Fruit fly (Drosophila melanogaster) whole organism, embryonic: ENCODE data around the gene spz3.

Experiments
- Bdp1 ChIP-seq: fragments of 200-800 bp; sonication (Bioruptor generic); optimal IDR thresholded peaks from 3 replicates; lab custom pipeline; 2016; ENCODE audit warnings: missing biosample characterization, missing genetic modification characterization
- CG10366 ChIP-seq: fragments of 200-800 bp; sonication (Bioruptor generic); IDR thresholded peaks from 2 replicates; pipeline ENCODE4 v1.3.6; 2022; ENCODE audit warnings: missing biosample characterization, missing genetic modification characterization
- CG11247 ChIP-seq: fragments of 200-800 bp; sonication (Bioruptor generic); IDR thresholded peaks from 2 replicates; pipeline ENCODE4 v1.3.6; 2022; ENCODE audit warnings: missing biosample characterization, missing genetic modification characterization
- CG12942 ChIP-seq: fragments of 200-800 bp; sonication (Bioruptor generic); optimal IDR thresholded peaks from 3 replicates; lab custom pipeline; 2016; ENCODE audit warnings: missing biosample characterization, missing genetic modification characterization
- CG13296 ChIP-seq: fragments of 200-800 bp; sonication (Bioruptor generic); optimal IDR thresholded peaks from 3 replicates; lab custom pipeline; 2018; ENCODE audit warnings: missing biosample characterization, mild to moderate bottlenecking, missing genetic modification characterization
- CG13894 ChIP-seq: fragments of 200-800 bp; sonication (Bioruptor generic); optimal IDR thresholded peaks from 3 replicates; lab custom pipeline; 2018; ENCODE audit warnings: missing biosample characterization, mild to moderate bottlenecking, missing genetic modification characterization, moderate library complexity
- CG15073 ChIP-seq: fragments of 200-800 bp; sonication (Bioruptor generic); optimal IDR thresholded peaks from 2 replicates; lab custom pipeline; 2016; ENCODE audit warnings: missing biosample characterization, missing genetic modification characterization
- CG16779 ChIP-seq: fragments of 200-800 bp; sonication (Bioruptor generic); IDR thresholded peaks from 2 replicates; pipeline ENCODE4 v1.3.6; 2022; ENCODE audit warnings: missing biosample characterization, missing genetic modification characterization
- CG17385 ChIP-seq: fragments of 200-800 bp; sonication (Bioruptor generic); optimal IDR thresholded peaks from 3 replicates; lab custom pipeline; 2018; ENCODE audit warnings: missing biosample characterization, mild to moderate bottlenecking, missing genetic modification characterization
- CG1832 ChIP-seq: fragments of 200-800 bp; sonication (Bioruptor generic); optimal IDR thresholded peaks from 2 replicates; lab custom pipeline; 2017; ENCODE audit warnings: missing biosample characterization, mild to moderate bottlenecking, missing genetic modification characterization, inconsistent platforms
- CG2129 ChIP-seq: fragments of 200-800 bp; sonication (Bioruptor generic); IDR thresholded peaks from 2 replicates; pipeline ENCODE4 v1.3.6; 2022; ENCODE audit warnings: missing biosample characterization, missing genetic modification characterization; ENCODE audit not compliant: partially characterized antibody
- CG43689 ChIP-seq: fragments of 200-800 bp; sonication (Bioruptor generic); IDR thresholded peaks from 2 replicates; pipeline ENCODE4 v1.3.6; 2022; ENCODE audit warnings: missing biosample characterization, missing genetic modification characterization
- CG4820 ChIP-seq: fragments of 200-800 bp; sonication (Bioruptor generic); optimal IDR thresholded peaks from 3 replicates; lab custom pipeline; 2016; ENCODE audit warnings: missing biosample characterization, missing genetic modification characterization
- CG7556 ChIP-seq: fragments of 200-800 bp; sonication (Bioruptor generic); optimal IDR thresholded peaks from 2 replicates; lab custom pipeline; 2017; ENCODE audit warnings: missing biosample characterization, mild to moderate bottlenecking, missing genetic modification characterization
- CG7786 ChIP-seq: fragments of 200-800 bp; sonication (Bioruptor generic); optimal IDR thresholded peaks from 2 replicates; lab custom pipeline; 2016; ENCODE audit warnings: missing biosample characterization, missing genetic modification characterization
- CHES-1-like ChIP-seq: fragments of 200-800 bp; sonication (Bioruptor generic); optimal IDR thresholded peaks from 2 replicates; lab custom pipeline; 2016; ENCODE audit warnings: missing biosample characterization, missing genetic modification characterization
- D19B ChIP-seq: fragments of 200-800 bp; sonication (Bioruptor generic); optimal IDR thresholded peaks from 2 replicates; lab custom pipeline; 2017; ENCODE audit warnings: missing biosample characterization, mild to moderate bottlenecking, missing genetic modification characterization
- Dp ChIP-seq: fragments of 200-800 bp; sonication (Bioruptor generic); optimal IDR thresholded peaks from 2 replicates; lab custom pipeline; 2018; ENCODE audit warnings: missing biosample characterization, mild to moderate bottlenecking, missing genetic modification characterization, moderate library complexity
- GATAe ChIP-seq: fragments of 200-800 bp; sonication (Bioruptor generic); conservative IDR thresholded peaks from 2 replicates; pipeline ENCODE4 v1.3.6; 2022; ENCODE audit warnings: missing biosample characterization, missing genetic modification characterization
- Gug ChIP-seq: fragments of 200-800 bp; sonication (Bioruptor generic); IDR thresholded peaks from 4 replicates; pipeline ENCODE4 v1.3.6; 2022; ENCODE audit warnings: missing biosample characterization, missing genetic modification characterization
- HLH3B ChIP-seq: fragments of 200-800 bp; sonication (Bioruptor generic); IDR thresholded peaks from 2 replicates; pipeline ENCODE4 v1.3.6; 2022; ENCODE audit warnings: missing biosample characterization, missing genetic modification characterization
- HLHmδ ChIP-seq: fragments of 200-800 bp; sonication (Bioruptor generic); optimal IDR thresholded peaks from 2 replicates; lab custom pipeline; 2018; ENCODE audit warnings: missing biosample characterization, mild to moderate bottlenecking, missing genetic modification characterization, moderate library complexity
- HmgD ChIP-seq: fragments of 200-800 bp; sonication (Bioruptor generic); optimal IDR thresholded peaks from 3 replicates; lab custom pipeline; 2016; ENCODE audit warnings: missing biosample characterization, missing genetic modification characterization
- Hr3 ChIP-seq: fragments of 200-800 bp; sonication (Bioruptor generic); optimal IDR thresholded peaks from 3 replicates; lab custom pipeline; 2016; ENCODE audit warnings: missing biosample characterization, missing genetic modification characterization
- MTF-1 ChIP-seq: fragments of 200-800 bp; sonication (Bioruptor generic); optimal IDR thresholded peaks from 2 replicates; lab custom pipeline; 2018; ENCODE audit warnings: missing biosample characterization, mild to moderate bottlenecking, missing genetic modification characterization, borderline replicate concordance
- Mrtf ChIP-seq: fragments of 200-800 bp; sonication (Bioruptor generic); IDR thresholded peaks from 3 replicates; pipeline ENCODE4 v1.3.6; 2022; ENCODE audit warnings: missing biosample characterization, missing genetic modification characterization
- Nf-YB ChIP-seq: fragments of 200-800 bp; sonication (Bioruptor generic); optimal IDR thresholded peaks from 3 replicates; lab custom pipeline; 2019; ENCODE audit warnings: missing biosample characterization, mild to moderate bottlenecking, missing genetic modification characterization, moderate library complexity
- Oli ChIP-seq: fragments of 200-800 bp; sonication (Bioruptor generic); optimal IDR thresholded peaks from 2 replicates; lab custom pipeline; 2018; ENCODE audit warnings: missing biosample characterization, mild to moderate bottlenecking, missing genetic modification characterization, moderate library complexity
- Pdp1 ChIP-seq, 2 experiments: fragments of 200-800 bp; sonication (Bioruptor generic); optimal IDR thresholded peaks; 3 replicates each; lab custom pipeline; 2016; ENCODE audit warnings: missing biosample characterization in 2 of 2, missing genetic modification characterization in 2 of 2, mild to moderate bottlenecking in 1 of 2, moderate library complexity in 1 of 2
- Ptx1 ChIP-seq: fragments of 200-800 bp; sonication (Bioruptor generic); IDR thresholded peaks from 2 replicates; pipeline ENCODE4 v1.3.6; 2022; ENCODE audit warnings: missing biosample characterization, missing genetic modification characterization
- Six4 ChIP-seq: fragments of 200-800 bp; sonication (Bioruptor generic); optimal IDR thresholded peaks from 2 replicates; lab custom pipeline; 2016; ENCODE audit warnings: missing biosample characterization, missing genetic modification characterization
- Spps ChIP-seq: fragments of 200-800 bp; sonication (Bioruptor generic); optimal IDR thresholded peaks from 2 replicates; lab custom pipeline; 2018; ENCODE audit warnings: missing biosample characterization, mild to moderate bottlenecking, missing genetic modification characterization
- Ssrp ChIP-seq: fragments of 200-800 bp; sonication (Bioruptor generic); optimal IDR thresholded peaks from 2 replicates; lab custom pipeline; 2018; ENCODE audit warnings: missing biosample characterization, mild to moderate bottlenecking, missing genetic modification characterization, moderate library complexity
- Xbp1 ChIP-seq: fragments of 200-800 bp; sonication (Bioruptor generic); optimal IDR thresholded peaks from 3 replicates; lab custom pipeline; 2016; ENCODE audit warnings: missing biosample characterization, mild to moderate bottlenecking, missing genetic modification characterization
- bab2 ChIP-seq: fragments of 200-800 bp; sonication (Bioruptor generic); optimal IDR thresholded peaks from 2 replicates; lab custom pipeline; 2016; ENCODE audit warnings: missing biosample characterization, missing genetic modification characterization
- crc ChIP-seq: fragments of 200-800 bp; sonication (Bioruptor generic); optimal IDR thresholded peaks from 2 replicates; lab custom pipeline; 2016; ENCODE audit warnings: missing biosample characterization, missing genetic modification characterization
- dimm ChIP-seq: fragments of 200-800 bp; sonication (Bioruptor generic); IDR thresholded peaks from 2 replicates; pipeline ENCODE4 v1.3.6; 2022; ENCODE audit warnings: missing biosample characterization, missing genetic modification characterization
- esg ChIP-seq: fragments of 200-800 bp; sonication (Bioruptor generic); conservative IDR thresholded peaks from 2 replicates; pipeline ENCODE4 v1.3.6; 2022; ENCODE audit warnings: missing biosample characterization, missing genetic modification characterization
- ewg ChIP-seq: fragments of 200-800 bp; sonication (Bioruptor generic); optimal IDR thresholded peaks from 3 replicates; lab custom pipeline; 2017; ENCODE audit warnings: mild to moderate bottlenecking, missing biosample characterization, missing genetic modification reagents, missing genetic modification characterization
- her ChIP-seq: fragments of 200-800 bp; sonication (Bioruptor generic); optimal IDR thresholded peaks from 2 replicates; lab custom pipeline; 2016; ENCODE audit warnings: missing biosample characterization, missing genetic modification characterization
- kay ChIP-seq: fragments of 200-800 bp; sonication (Bioruptor generic); optimal IDR thresholded peaks from 2 replicates; lab custom pipeline; 2016; ENCODE audit warnings: missing biosample characterization, missing genetic modification characterization
- kni ChIP-seq: fragments of 200-800 bp; sonication (Bioruptor generic); optimal IDR thresholded peaks from 3 replicates; lab custom pipeline; 2017; ENCODE audit warnings: mild to moderate bottlenecking, missing biosample characterization, missing genetic modification reagents, missing genetic modification characterization
- lab ChIP-seq: fragments of 200-800 bp; sonication (Bioruptor generic); optimal IDR thresholded peaks from 3 replicates; lab custom pipeline; 2017; ENCODE audit warnings: missing biosample characterization, missing genetic modification characterization, mild to moderate bottlenecking, moderate library complexity, missing genetic modification reagents
- mirr ChIP-seq: fragments of 200-800 bp; sonication (Bioruptor generic); optimal IDR thresholded peaks from 3 replicates; lab custom pipeline; 2018; ENCODE audit warnings: missing biosample characterization, mild to moderate bottlenecking, missing genetic modification characterization
- nau ChIP-seq: fragments of 200-800 bp; sonication (Bioruptor generic); optimal IDR thresholded peaks from 3 replicates; lab custom pipeline; 2017; ENCODE audit warnings: missing biosample characterization, mild to moderate bottlenecking, missing genetic modification characterization, missing genetic modification reagents
- oc ChIP-seq: fragments of 200-800 bp; sonication (Bioruptor generic); optimal IDR thresholded peaks from 2 replicates; lab custom pipeline; 2018; ENCODE audit warnings: missing biosample characterization, mild to moderate bottlenecking, missing genetic modification characterization, moderate library complexity
- onecut ChIP-seq: fragments of 200-800 bp; sonication (Bioruptor generic); IDR thresholded peaks from 2 replicates; pipeline ENCODE4 v1.3.6; 2022; ENCODE audit warnings: missing biosample characterization, missing genetic modification characterization
- sc ChIP-seq, 3 experiments: fragments of >200 bp in 2 of 3; fragments of 200-800 bp in 1 of 3; sonication (Bioruptor generic) in 1 of 3; optimal IDR thresholded peaks; 2 replicates in 2 of 3; 3 replicates in 1 of 3; lab custom pipeline; 2017; ENCODE audit warnings: mild to moderate bottlenecking in 1 of 3, missing biosample characterization in 1 of 3, missing genetic modification characterization in 1 of 3, missing genetic modification reagents in 1 of 3
- seq ChIP-seq: fragments of 200-800 bp; sonication (Bioruptor generic); IDR thresholded peaks from 2 replicates; pipeline ENCODE4 v1.3.6; 2022; ENCODE audit warnings: missing biosample characterization, missing genetic modification characterization
- vfl ChIP-seq: fragments of 200-800 bp; sonication (Bioruptor generic); optimal IDR thresholded peaks from 2 replicates; lab custom pipeline; 2016; ENCODE audit warnings: missing biosample characterization, missing genetic modification characterization

spz3 gene

dm6 chr2L:7916368-7916767 lies 37.0 kb upstream of the spz3 start (continued):
- TF ChIP-seq Dp (GFP tag; lab: Kevin White, UChicago) (no peak), Ssrp (peak; percentile 51), CG11247 (peak; percentile 47; the same call in 1 of the 2 replicates), CG10366 (peak; percentile 82), bab2 (GFP tag; lab: Kevin White, UChicago) (no peak), Bdp1 (GFP tag; lab: Kevin White, UChicago) (peak; percentile 25), CG12942 (peak; percentile 47), Spps (no peak), CG13296 (peak; percentile 19), mirr (GFP tag; lab: Kevin White, UChicago) (no peak), Oli (tag; lab: Kevin White, UChicago) (peak; percentile 80), CG2129 (GFP tag; lab: Robert Waterston, UW) (no peak), Gug (GFP tag; lab: Robert Waterston, UW) (peak; percentile 51; the same call in 2 of the 4 replicates), Pdp1 (GFP tag; optimal IDR thresholded peaks at IDR 0.05; lab: Kevin White, UChicago) (peak in 1 of 2 experiments; percentile 62), GATAe (GFP tag; lab: Robert Waterston, UW) (no peak), D19B (no peak), Hr3 (GFP tag; lab: Kevin White, UChicago) (peak; percentile 63), MTF-1 (no peak), vfl (no peak), CG1832 (peak; percentile 11), Mrtf (peak; percentile 72; the same call in 2 of the 3 replicates), lab (peak; percentile 65), Six4 (GFP tag; lab: Kevin White, UChicago) (peak; percentile 9), CG16779 (GFP tag; lab: Robert Waterston, UW) (no peak), CG17385 (GFP tag; lab: Kevin White, UChicago) (peak; percentile 74), CG7556 (GFP tag; lab: Kevin White, UChicago) (peak; percentile 72), HLH3B (GFP tag; lab: Robert Waterston, UW) (peak; percentile 86), crc (GFP tag; lab: Kevin White, UChicago) (peak; percentile 21), kni (GFP tag; lab: Kevin White, UChicago) (no peak), CG43689 (GFP tag; lab: Robert Waterston, UW) (peak; percentile 52), Nf-YB (GFP tag; lab: Kevin White, UChicago) (peak; percentile 26), ewg (GFP tag; lab: Kevin White, UChicago) (peak; percentile 37), CG7786 (peak; percentile 59), esg (peak; percentile 85), dimm (GFP tag; lab: Robert Waterston, UW) (peak; percentile 46), her (GFP tag; lab: Kevin White, UChicago) (peak; percentile 26), HmgD (GFP tag; lab: Kevin White, UChicago) (no peak), CG13894 (tag; lab: Kevin White, UChicago) (no peak), oc (tag; lab: Kevin White, UChicago) (peak; percentile 37), sc (optimal IDR thresholded peaks at IDR 0.05; lab: Kevin White, UChicago) (no peak), sc (GFP tag; optimal IDR thresholded peaks at IDR 0.05; lab: Kevin White, UChicago) (peak; percentile 50), CHES-1-like (GFP tag; lab: Kevin White, UChicago) (peak; percentile 36), CG4820 (GFP tag; lab: Kevin White, UChicago) (no peak), nau (GFP tag; lab: Kevin White, UChicago) (no peak), Ptx1 (GFP tag; lab: Robert Waterston, UW) (peak; percentile 88), HLHmδ (GFP tag; lab: Kevin White, UChicago) (no peak), CG15073 (no peak), Xbp1 (GFP tag; lab: Kevin White, UChicago) (peak; percentile 76), onecut (GFP tag; lab: Robert Waterston, UW) (peak; percentile 45), seq (GFP tag; lab: Robert Waterston, UW) (peak; percentile 86), kay (GFP tag; lab: Kevin White, UChicago) (no peak)
